Worm (Caenorhabditis elegans) whole organism, L4 larva: Measurements from ENCODE around the gene R166.3.

Experiments used
- F10B5.3 ChIP-seq: sonication (generic microtip); optimal IDR thresholded peaks from 2 replicates; lab custom pipeline; 2016; ENCODE audit warnings: mild to moderate bottlenecking, missing genetic modification characterization, missing compliant biosample characterization
- R02D3.7 ChIP-seq: fragments of 150-350 bp; sonication (generic microtip); optimal IDR thresholded peaks from 3 replicates; lab custom pipeline; 2014; ENCODE audit warnings: missing biosample characterization, missing genetic modification characterization
- aha-1 ChIP-seq: fragments of 150-350 bp; peaks from one replicate; lab custom pipeline; 2014; ENCODE audit warnings: missing biosample characterization, missing genetic modification characterization
- ama-1 ChIP-seq: fragments of 150-350 bp; optimal IDR thresholded peaks from 2 replicates; lab custom pipeline; 2014; ENCODE audit warnings: inconsistent platforms, mixed read lengths
- ceh-44 ChIP-seq: fragments of 200-800 bp; sonication (Bioruptor generic); IDR thresholded peaks from 2 replicates; pipeline ENCODE4 v1.3.6; 2022; ENCODE audit warnings: missing genetic modification reagents, missing genetic modification characterization, missing compliant biosample characterization
- nhr-11 ChIP-seq: fragments of 150-350 bp; optimal IDR thresholded peaks from 2 replicates; lab custom pipeline; 2014; ENCODE audit warnings: missing biosample characterization, missing genetic modification characterization
- nhr-237 ChIP-seq: sonication (generic microtip); optimal IDR thresholded peaks from 2 replicates; lab custom pipeline; 2017; ENCODE audit warnings: missing biosample characterization, missing genetic modification characterization
- nhr-28 ChIP-seq: fragments of 150-350 bp; optimal IDR thresholded peaks from 2 replicates; lab custom pipeline; 2014; ENCODE audit warnings: missing biosample characterization, missing genetic modification characterization
- nhr-48 ChIP-seq: sonication (generic microtip); optimal IDR thresholded peaks from 2 replicates; lab custom pipeline; 2016; ENCODE audit warnings: mild to moderate bottlenecking, missing genetic modification characterization, missing compliant biosample characterization
- pqm-1 ChIP-seq: sonication (generic microtip); optimal IDR thresholded peaks from 2 replicates; lab custom pipeline; 2017; ENCODE audit warnings: missing biosample characterization, missing genetic modification characterization
- snpc-4 ChIP-seq: fragments of 150-350 bp; optimal IDR thresholded peaks from 2 replicates; lab custom pipeline; 2014; ENCODE audit warnings: missing biosample characterization, missing genetic modification characterization
- spr-1 ChIP-seq: sonication (generic microtip); optimal IDR thresholded peaks from 2 replicates; lab custom pipeline; 2016; ENCODE audit warnings: mild to moderate bottlenecking, missing genetic modification characterization, missing compliant biosample characterization
- unc-39 ChIP-seq: sonication (generic microtip); optimal IDR thresholded peaks from 2 replicates; lab custom pipeline; 2017; ENCODE audit warnings: missing biosample characterization, missing genetic modification characterization

DNA sequence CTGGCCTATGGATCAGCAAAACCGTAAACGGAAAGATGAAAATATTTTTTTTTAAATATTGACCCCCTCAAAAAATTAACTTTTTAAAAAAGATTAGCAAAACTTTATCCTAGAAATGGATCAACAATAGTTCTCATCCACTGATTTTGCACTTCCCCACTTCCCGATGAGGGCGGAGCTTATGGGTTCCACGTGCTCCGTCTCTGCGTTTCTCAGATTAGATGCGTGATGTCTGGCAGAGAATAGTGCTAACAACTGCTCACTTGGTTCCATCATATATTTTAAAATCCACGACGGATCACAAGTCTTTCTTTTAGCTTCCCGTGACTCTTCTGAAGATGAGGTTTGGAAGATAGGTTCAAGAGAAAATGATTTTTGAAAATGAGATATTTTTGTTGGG is 19.2 kb upstream of the R166.3 start:
- TF ChIP-seq unc-39 (no peak), ceh-44 (GFP tag; lab: Robert Waterston, UW) (no peak), pqm-1 (tag; lab: Kevin White, UChicago) (no peak), spr-1 (tag; lab: Kevin White, UChicago) (no peak), snpc-4 (tag; lab: Kevin White, UChicago) (no peak), nhr-48 (no peak), nhr-28 (tag; lab: Kevin White, UChicago) (no peak), F10B5.3 (no peak), ama-1 (lab: Kevin White, UChicago) (no peak), nhr-237 (tag; lab: Kevin White, UChicago) (no peak), R02D3.7 (tag; lab: Kevin White, UChicago) (no peak), aha-1 (tag; lab: Kevin White, UChicago) (no peak), nhr-11 (tag; lab: Kevin White, UChicago) (peak; percentile 87)
